Fruit fly (Drosophila melanogaster): ENCODE measurements around the gene CG10068.

- no peak for TF ChIP-seq OdsH (GFP tag; optimal IDR thresholded peaks at IDR 0.05)
- peak; percentile 46 for TF ChIP-seq br (GFP tag; optimal IDR thresholded peaks at IDR 0.05)
- TF ChIP-seq psq (GFP tag; optimal IDR thresholded peaks at IDR 0.05) = no peak
- TF ChIP-seq lola (GFP tag; optimal IDR thresholded peaks at IDR 0.05) = no peak
- TF ChIP-seq dl (GFP tag; optimal IDR thresholded peaks at IDR 0.05; ENCODE audit: insufficient read depth in 1 of 2, partially characterized antibody in 2 of 2) = no peak
These were observed 51.4 kb downstream of the CG10068 start for dm6 chr3R:7076293-7076981.
